Worm (Caenorhabditis elegans): Measurements from ENCODE around the gene nhr-214.

ce11 chrX:12749530-12750240, 47.8 kb upstream of the nhr-214 start, which contains the start of gene pgp-14:
- no peak for TF ChIP-seq unc-39 (tag; optimal IDR thresholded peaks at IDR 0.05)
- TF ChIP-seq ham-2 (GFP tag; optimal IDR thresholded peaks at IDR 0.05) = no peak

All from whole organism, mixed stage, embryonic.